Fruit fly (Drosophila melanogaster) whole organism, embryonic: ENCODE results near the gene CG33769.

Experiments used
- Asciz ChIP-seq: fragments of 200-800 bp; sonication (Bioruptor generic); optimal IDR thresholded peaks from 2 replicates; lab custom pipeline; 2017; ENCODE audit warnings: missing biosample characterization, mild to moderate bottlenecking, missing genetic modification characterization, missing genetic modification reagents
- BEAF-32 ChIP-seq: fragments of 200-800 bp; sonication (Bioruptor generic); optimal IDR thresholded peaks from 3 replicates; lab custom pipeline; 2017; ENCODE audit warnings: missing biosample characterization, missing genetic modification characterization, mild to moderate bottlenecking, moderate library complexity, missing genetic modification reagents
- CG10431 ChIP-seq: fragments of 200-800 bp; sonication (Bioruptor generic); optimal IDR thresholded peaks from 3 replicates; lab custom pipeline; 2018; ENCODE audit warnings: missing biosample characterization, mild to moderate bottlenecking, missing genetic modification characterization
- CG12659 ChIP-seq: fragments of 200-800 bp; sonication (Bioruptor generic); optimal IDR thresholded peaks from 3 replicates; lab custom pipeline; 2017; ENCODE audit warnings: mild to moderate bottlenecking, missing biosample characterization, missing genetic modification reagents, missing genetic modification characterization
- CG12769 ChIP-seq: fragments of 200-800 bp; sonication (Bioruptor generic); optimal IDR thresholded peaks from 2 replicates; lab custom pipeline; 2019; ENCODE audit warnings: missing biosample characterization, mild to moderate bottlenecking, missing genetic modification characterization, moderate library complexity
- CG13296 ChIP-seq: fragments of 200-800 bp; sonication (Bioruptor generic); optimal IDR thresholded peaks from 3 replicates; lab custom pipeline; 2018; ENCODE audit warnings: missing biosample characterization, mild to moderate bottlenecking, missing genetic modification characterization
- CG15479 ChIP-seq: fragments of 200-800 bp; sonication (Bioruptor generic); optimal IDR thresholded peaks from 3 replicates; lab custom pipeline; 2019; ENCODE audit warnings: missing biosample characterization, mild to moderate bottlenecking, missing genetic modification characterization, moderate library complexity
- CG18599 ChIP-seq: fragments of 200-800 bp; sonication (Bioruptor generic); optimal IDR thresholded peaks from 3 replicates; lab custom pipeline; 2017; ENCODE audit warnings: missing biosample characterization, missing genetic modification characterization, mild to moderate bottlenecking, moderate library complexity, missing genetic modification reagents
- CG18764 ChIP-seq: fragments of 200-800 bp; sonication (Bioruptor generic); optimal IDR thresholded peaks from 3 replicates; lab custom pipeline; 2016; ENCODE audit warnings: missing biosample characterization, missing genetic modification characterization
- CG33213 ChIP-seq: fragments of 200-800 bp; sonication (Bioruptor generic); optimal IDR thresholded peaks from 3 replicates; lab custom pipeline; 2016; ENCODE audit warnings: missing biosample characterization, missing genetic modification characterization
- CG34224 ChIP-seq: fragments of 200-800 bp; sonication (Bioruptor generic); IDR thresholded peaks from 3 replicates; pipeline ENCODE4 v1.3.6; 2022; ENCODE audit warnings: missing biosample characterization, missing genetic modification characterization; ENCODE audit not compliant: partially characterized antibody
- CG8089 ChIP-seq: fragments of 200-800 bp; sonication (Bioruptor generic); optimal IDR thresholded peaks from 3 replicates; lab custom pipeline; 2016; ENCODE audit warnings: missing biosample characterization, missing genetic modification characterization
- CG9437 ChIP-seq: fragments of 200-800 bp; sonication (Bioruptor generic); optimal IDR thresholded peaks from 2 replicates; lab custom pipeline; 2018; ENCODE audit warnings: missing biosample characterization, mild to moderate bottlenecking, missing genetic modification characterization
- Camta ChIP-seq: fragments of 200-800 bp; sonication (Bioruptor generic); optimal IDR thresholded peaks from 2 replicates; lab custom pipeline; 2016; ENCODE audit warnings: missing biosample characterization, missing genetic modification characterization
- GATAe ChIP-seq: fragments of 200-800 bp; sonication (Bioruptor generic); conservative IDR thresholded peaks from 2 replicates; pipeline ENCODE4 v1.3.6; 2022; ENCODE audit warnings: missing biosample characterization, missing genetic modification characterization
- HmgD ChIP-seq: fragments of 200-800 bp; sonication (Bioruptor generic); optimal IDR thresholded peaks from 3 replicates; lab custom pipeline; 2016; ENCODE audit warnings: missing biosample characterization, missing genetic modification characterization
- Hmr ChIP-seq: fragments of 200-800 bp; sonication (Bioruptor generic); optimal IDR thresholded peaks from 3 replicates; lab custom pipeline; 2017; ENCODE audit warnings: mild to moderate bottlenecking, missing biosample characterization, missing genetic modification reagents, missing genetic modification characterization
- Hr39 ChIP-seq: fragments of >200 bp; optimal IDR thresholded peaks from 2 replicates; lab custom pipeline; 2017
- Kr ChIP-seq: fragments of 200-800 bp; sonication (Bioruptor generic); optimal IDR thresholded peaks from 2 replicates; lab custom pipeline; 2017; ENCODE audit warnings: missing biosample characterization, mild to moderate bottlenecking, missing genetic modification characterization
- Mad ChIP-seq: fragments of 200-800 bp; sonication (Bioruptor generic); optimal IDR thresholded peaks from 2 replicates; lab custom pipeline; 2016; ENCODE audit warnings: missing biosample characterization, missing genetic modification characterization
- Med ChIP-seq: fragments of 200-800 bp; sonication (Bioruptor generic); peaks from one replicate; lab custom pipeline; 2016; ENCODE audit warnings: missing biosample characterization, missing genetic modification characterization, mild to moderate bottlenecking, inconsistent platforms, moderate library complexity
- Scr ChIP-seq: fragments of 200-800 bp; sonication (Bioruptor generic); IDR thresholded peaks from 2 replicates; pipeline ENCODE4 v1.3.6; 2022; ENCODE audit warnings: missing biosample characterization, missing genetic modification characterization; ENCODE audit not compliant: partially characterized antibody
- Trl ChIP-seq, 3 experiments: fragments of >200 bp in 2 of 3; fragments of 200-800 bp in 1 of 3; sonication (Bioruptor generic) in 1 of 3; optimal IDR thresholded peaks; 2 replicates in 1 of 3; 3 replicates in 2 of 3; lab custom pipeline; 2016 to 2017; ENCODE audit warnings: missing biosample characterization in 1 of 3, missing genetic modification characterization in 1 of 3
- amos ChIP-seq: fragments of 200-800 bp; sonication (Bioruptor generic); IDR thresholded peaks from 2 replicates; pipeline ENCODE4 v1.3.6; 2022; ENCODE audit warnings: missing biosample characterization, missing genetic modification characterization; ENCODE audit not compliant: partially characterized antibody
- az2 ChIP-seq: fragments of 200-800 bp; sonication (Bioruptor generic); optimal IDR thresholded peaks from 3 replicates; lab custom pipeline; 2016; ENCODE audit warnings: missing biosample characterization, missing genetic modification characterization
- bab2 ChIP-seq: fragments of 200-800 bp; sonication (Bioruptor generic); optimal IDR thresholded peaks from 2 replicates; lab custom pipeline; 2016; ENCODE audit warnings: missing biosample characterization, missing genetic modification characterization
- btn ChIP-seq: fragments of 200-800 bp; sonication (Bioruptor generic); optimal IDR thresholded peaks from 2 replicates; lab custom pipeline; 2016; ENCODE audit warnings: missing biosample characterization, missing genetic modification characterization
- cg ChIP-seq: fragments of 200-800 bp; sonication (Bioruptor generic); optimal IDR thresholded peaks from 3 replicates; lab custom pipeline; 2019; ENCODE audit warnings: missing biosample characterization, mild to moderate bottlenecking, missing genetic modification characterization, moderate library complexity
- chn ChIP-seq: fragments of 200-800 bp; sonication (Bioruptor generic); optimal IDR thresholded peaks from 2 replicates; lab custom pipeline; 2016; ENCODE audit warnings: missing biosample characterization, missing genetic modification characterization
- crp ChIP-seq, 2 experiments: fragments of 200-800 bp; sonication (Bioruptor generic); optimal IDR thresholded peaks; 2 replicates in 1 of 2; 3 replicates in 1 of 2; lab custom pipeline; 2017; ENCODE audit warnings: missing biosample characterization in 2 of 2, missing genetic modification characterization in 2 of 2, mild to moderate bottlenecking in 1 of 2, moderate library complexity in 1 of 2
- eve ChIP-seq, 2 experiments: fragments of >200 bp; optimal IDR thresholded peaks; 2 replicates each; lab custom pipeline; 2017; ENCODE audit warnings: missing biosample characterization in 2 of 2, missing genetic modification characterization in 2 of 2
- exex ChIP-seq: fragments of 200-800 bp; sonication (Bioruptor generic); optimal IDR thresholded peaks from 4 replicates; lab custom pipeline; 2018; ENCODE audit warnings: missing biosample characterization, mild to moderate bottlenecking, missing genetic modification characterization, moderate library complexity
- gfzf ChIP-seq: fragments of 200-800 bp; sonication (Bioruptor generic); optimal IDR thresholded peaks from 2 replicates; lab custom pipeline; 2016; ENCODE audit warnings: missing biosample characterization, mild to moderate bottlenecking, missing genetic modification characterization, moderate library complexity
- grn ChIP-seq: fragments of 200-800 bp; sonication (Bioruptor generic); optimal IDR thresholded peaks from 3 replicates; lab custom pipeline; 2017; ENCODE audit warnings: missing biosample characterization, missing genetic modification characterization
- h ChIP-seq: fragments of >200 bp; optimal IDR thresholded peaks from 2 replicates; lab custom pipeline; 2017
- hb ChIP-seq: fragments of 200-800 bp; sonication (Bioruptor generic); IDR thresholded peaks from 3 replicates; pipeline ENCODE4 v1.3.6; 2022; ENCODE audit warnings: missing biosample characterization, missing genetic modification characterization; ENCODE audit not compliant: partially characterized antibody
- kah ChIP-seq: fragments of 200-800 bp; sonication (Bioruptor generic); optimal IDR thresholded peaks from 2 replicates; lab custom pipeline; 2018; ENCODE audit warnings: missing biosample characterization, mild to moderate bottlenecking, missing genetic modification characterization
- kni ChIP-seq: fragments of 200-800 bp; sonication (Bioruptor generic); optimal IDR thresholded peaks from 3 replicates; lab custom pipeline; 2017; ENCODE audit warnings: mild to moderate bottlenecking, missing biosample characterization, missing genetic modification reagents, missing genetic modification characterization
- lab ChIP-seq: fragments of 200-800 bp; sonication (Bioruptor generic); optimal IDR thresholded peaks from 3 replicates; lab custom pipeline; 2017; ENCODE audit warnings: missing biosample characterization, missing genetic modification characterization, mild to moderate bottlenecking, moderate library complexity, missing genetic modification reagents
- lilli ChIP-seq: fragments of 200-800 bp; sonication (Bioruptor generic); optimal IDR thresholded peaks from 3 replicates; lab custom pipeline; 2016; ENCODE audit warnings: missing biosample characterization, missing genetic modification characterization
- onecut ChIP-seq: fragments of 200-800 bp; sonication (Bioruptor generic); IDR thresholded peaks from 2 replicates; pipeline ENCODE4 v1.3.6; 2022; ENCODE audit warnings: missing biosample characterization, missing genetic modification characterization
- sens-2 ChIP-seq: fragments of 200-800 bp; sonication (Bioruptor generic); IDR thresholded peaks from 2 replicates; pipeline ENCODE4 v1.3.6; 2022; ENCODE audit warnings: missing biosample characterization, missing genetic modification characterization
- stwl ChIP-seq: fragments of 200-800 bp; sonication (Bioruptor generic); optimal IDR thresholded peaks from 3 replicates; lab custom pipeline; 2018; ENCODE audit warnings: missing biosample characterization, mild to moderate bottlenecking, missing genetic modification characterization, moderate library complexity
- sug ChIP-seq: fragments of 200-800 bp; optimal IDR thresholded peaks from 2 replicates; lab custom pipeline; 2019; ENCODE audit warnings: missing biosample characterization, mild to moderate bottlenecking, missing genetic modification characterization, moderate library complexity
- tll ChIP-seq, 2 experiments: fragments of 200-800 bp in 1 of 2; fragments of >200 bp in 1 of 2; sonication (Bioruptor generic) in 1 of 2; optimal IDR thresholded peaks; 2 replicates each; lab custom pipeline; 2017 to 2019; ENCODE audit warnings: missing biosample characterization in 2 of 2, missing genetic modification characterization in 2 of 2, mild to moderate bottlenecking in 1 of 2, moderate library complexity in 1 of 2

CG33769 gene

dm6 chr3L:22669275-22670006 is 21.7 kb downstream of the CG33769 start, which contains the start of gene Jhbp6:
TSS of gene Jhbp6 (plus strand) at chr3L:22669956.
- TF ChIP-seq Camta (GFP tag; lab: Kevin White, UChicago) = no peak
- peak; percentile 11 for TF ChIP-seq kni (GFP tag; lab: Kevin White, UChicago)
- no peak for TF ChIP-seq CG9437 (GFP tag; lab: Kevin White, UChicago)
- TF ChIP-seq Hr39 (lab: Kevin White, UChicago) = no peak
- TF ChIP-seq stwl (tag; lab: Kevin White, UChicago) = peak; percentile 36
- no peak for TF ChIP-seq CG18764 (GFP tag; lab: Kevin White, UChicago)
- peak; percentile 75 for TF ChIP-seq lilli
- TF ChIP-seq az2 = no peak
- TF ChIP-seq kah (GFP tag; lab: Kevin White, UChicago) = no peak
- no peak for TF ChIP-seq CG10431 (GFP tag; lab: Kevin White, UChicago)
- no peak for TF ChIP-seq CG12659 (GFP tag; lab: Kevin White, UChicago)
- no peak for TF ChIP-seq CG34224 (GFP tag; lab: Robert Waterston, UW)
- TF ChIP-seq chn (GFP tag; lab: Kevin White, UChicago) = no peak
- TF ChIP-seq bab2 (GFP tag; lab: Kevin White, UChicago) = no peak
- TF ChIP-seq Kr (GFP tag; lab: Kevin White, UChicago) = peak; percentile 2
- peak; percentile 54 for TF ChIP-seq CG15479
- peak; percentile 10 for TF ChIP-seq CG18599 (GFP tag; lab: Kevin White, UChicago)
- peak; percentile 32 for TF ChIP-seq grn (GFP tag; lab: Kevin White, UChicago)
- TF ChIP-seq gfzf (GFP tag; lab: Kevin White, UChicago) = peak; percentile 23
- peak in 1 of 2 experiments; percentile 56 for TF ChIP-seq eve (GFP tag; optimal IDR thresholded peaks at IDR 0.05; lab: Kevin White, UChicago)
- TF ChIP-seq GATAe (GFP tag; lab: Robert Waterston, UW) = peak; percentile 77
- TF ChIP-seq BEAF-32 (GFP tag; lab: Kevin White, UChicago) = peak; percentile 11
- peak in 1 of 2 experiments; percentile 9 for TF ChIP-seq Trl (optimal IDR thresholded peaks at IDR 0.05; lab: Kevin White, UChicago)
- no peak for TF ChIP-seq Trl (GFP tag; optimal IDR thresholded peaks at IDR 0.05; lab: Kevin White, UChicago)
- peak; percentile 10 for TF ChIP-seq cg
- TF ChIP-seq Med (GFP tag; lab: Kevin White, UChicago) = peak; percentile 20
- peak; percentile 21 for TF ChIP-seq Hmr (GFP tag; lab: Kevin White, UChicago)
- TF ChIP-seq sens-2 = no peak
- TF ChIP-seq Scr (GFP tag; lab: Robert Waterston, UW) = no peak
- TF ChIP-seq CG8089 = no peak
- TF ChIP-seq lab = no peak
- TF ChIP-seq onecut (GFP tag; lab: Robert Waterston, UW) = no peak
- no peak for TF ChIP-seq tll (GFP tag; optimal IDR thresholded peaks at IDR 0.05; lab: Kevin White, UChicago)
- no peak for TF ChIP-seq CG13296
- TF ChIP-seq amos (GFP tag; lab: Robert Waterston, UW) = 0 out of 2 replicates have a peak, but pooled peaks have one; percentile 5
- TF ChIP-seq crp (GFP tag; optimal IDR thresholded peaks at IDR 0.05; lab: Kevin White, UChicago) = no peak
- TF ChIP-seq CG33213 (GFP tag; lab: Kevin White, UChicago) = no peak
- TF ChIP-seq Asciz (GFP tag; lab: Kevin White, UChicago) = no peak
- no peak for TF ChIP-seq Mad
- no peak for TF ChIP-seq HmgD (GFP tag; lab: Kevin White, UChicago)
- no peak for TF ChIP-seq hb (GFP tag; lab: Robert Waterston, UW)
- TF ChIP-seq CG12769 (tag; lab: Kevin White, UChicago) = peak; percentile 30
- TF ChIP-seq exex = peak; percentile 19
- peak; percentile 7 for TF ChIP-seq sug
- TF ChIP-seq h = no peak
- no peak for TF ChIP-seq btn (GFP tag; lab: Kevin White, UChicago)
